Worm (Caenorhabditis elegans): Measurements from ENCODE around the gene ZK1058.3.

The ZK1058.3 gene

ce11 chrIII:3927450-3927849 lies 8.8 kb downstream of the ZK1058.3 start:
- no peak for TF ChIP-seq dao-5 (tag; optimal IDR thresholded peaks at IDR 0.05)
- no peak for TF ChIP-seq W03F9.2 (tag; optimal IDR thresholded peaks at IDR 0.05)
- no peak for TF ChIP-seq him-1 (tag; optimal IDR thresholded peaks at IDR 0.05)

- no peak for TF ChIP-seq dao-5 (tag; optimal IDR thresholded peaks at IDR 0.05)
Measured at ce11 chrIII:3928136-3928535, 9.5 kb downstream of the ZK1058.3 start, which contains the start of gene F37A8.1. Gene F37A8.1 (plus strand): TSS chrIII:3928436.

- TF ChIP-seq W03F9.2 (tag; optimal IDR thresholded peaks at IDR 0.05) (no peak), him-1 (tag; optimal IDR thresholded peaks at IDR 0.05) (no peak), dao-5 (tag; optimal IDR thresholded peaks at IDR 0.05) (no peak)
Measured at ce11 chrIII:3931423-3931822, 12.8 kb downstream of the ZK1058.3 start, which contains the start of gene F37A8.2. Gene F37A8.2 (minus strand): TSS chrIII:3931523.

- TF ChIP-seq W03F9.2 (tag; optimal IDR thresholded peaks at IDR 0.05), result no peak
- no peak for TF ChIP-seq dao-5 (tag; optimal IDR thresholded peaks at IDR 0.05)
Measured at ce11 chrIII:3935808-3936207, 17.1 kb downstream of the ZK1058.3 start, which contains the start of gene npl-10. Gene npl-10 (minus strand): TSS chrIII:3935908.

ce11 chrIII:3952058-3952457 lies 33.4 kb downstream of the ZK1058.3 start:
- no peak for TF ChIP-seq him-1 (tag; optimal IDR thresholded peaks at IDR 0.05)
- no peak for TF ChIP-seq dao-5 (tag; optimal IDR thresholded peaks at IDR 0.05)
- no peak for TF ChIP-seq W03F9.2 (tag; optimal IDR thresholded peaks at IDR 0.05)

- no peak for TF ChIP-seq W03F9.2 (tag; optimal IDR thresholded peaks at IDR 0.05)
- TF ChIP-seq dao-5 (tag; optimal IDR thresholded peaks at IDR 0.05), result no peak
- peak; percentile 26 for TF ChIP-seq him-1 (tag; optimal IDR thresholded peaks at IDR 0.05)
Measured at ce11 chrIII:3953235-3953634, 34.6 kb downstream of the ZK1058.3 start.

- TF ChIP-seq dao-5 (tag; optimal IDR thresholded peaks at IDR 0.05), result no peak
- no peak for TF ChIP-seq him-1 (tag; optimal IDR thresholded peaks at IDR 0.05)
- TF ChIP-seq W03F9.2 (tag; optimal IDR thresholded peaks at IDR 0.05), result no peak
Measured at ce11 chrIII:3954220-3954619, 35.6 kb downstream of the ZK1058.3 start.

- no peak for TF ChIP-seq W03F9.2 (tag; optimal IDR thresholded peaks at IDR 0.05)
- no peak for TF ChIP-seq dao-5 (tag; optimal IDR thresholded peaks at IDR 0.05)
- TF ChIP-seq him-1 (tag; optimal IDR thresholded peaks at IDR 0.05), result no peak
Measured at ce11 chrIII:3954828-3955227, 36.2 kb downstream of the ZK1058.3 start.

ce11 chrIII:3955674-3956073 lies 37.0 kb downstream of the ZK1058.3 start:
- TF ChIP-seq him-1 (tag; optimal IDR thresholded peaks at IDR 0.05), result peak; percentile 39
- TF ChIP-seq dao-5 (tag; optimal IDR thresholded peaks at IDR 0.05), result no peak
- no peak for TF ChIP-seq W03F9.2 (tag; optimal IDR thresholded peaks at IDR 0.05)

ce11 chrIII:3956293-3956692 lies 37.6 kb downstream of the ZK1058.3 start, which contains the start of gene F37A8.5:
Gene F37A8.5 (plus strand): TSS chrIII:3956624.
- TF ChIP-seq him-1 (tag; optimal IDR thresholded peaks at IDR 0.05), result no peak
- no peak for TF ChIP-seq W03F9.2 (tag; optimal IDR thresholded peaks at IDR 0.05)
- no peak for TF ChIP-seq dao-5 (tag; optimal IDR thresholded peaks at IDR 0.05)

- TF ChIP-seq W03F9.2 (tag; optimal IDR thresholded peaks at IDR 0.05), result no peak
- no peak for TF ChIP-seq dao-5 (tag; optimal IDR thresholded peaks at IDR 0.05)
- TF ChIP-seq him-1 (tag; optimal IDR thresholded peaks at IDR 0.05), result no peak
Measured at ce11 chrIII:3957119-3957739, 38.6 kb downstream of the ZK1058.3 start.

ce11 chrIII:3957850-3958249 lies 39.2 kb downstream of the ZK1058.3 start:
- no peak for TF ChIP-seq him-1 (tag; optimal IDR thresholded peaks at IDR 0.05)
- no peak for TF ChIP-seq dao-5 (tag; optimal IDR thresholded peaks at IDR 0.05)
- no peak for TF ChIP-seq W03F9.2 (tag; optimal IDR thresholded peaks at IDR 0.05)

ce11 chrIII:3959206-3959605 lies 40.5 kb downstream of the ZK1058.3 start:
- TF ChIP-seq him-1 (tag; optimal IDR thresholded peaks at IDR 0.05), result no peak

- TF ChIP-seq him-1 (tag; optimal IDR thresholded peaks at IDR 0.05) (no peak), W03F9.2 (tag; optimal IDR thresholded peaks at IDR 0.05) (no peak), dao-5 (tag; optimal IDR thresholded peaks at IDR 0.05) (no peak)
Measured at ce11 chrIII:3959987-3960386, 41.3 kb downstream of the ZK1058.3 start, which contains the start of gene R10E9.3. Gene R10E9.3 (plus strand): TSS chrIII:3960221.

ce11 chrIII:3964237-3964636 lies 45.6 kb downstream of the ZK1058.3 start, which contains the start of gene R10E9.2:
Gene R10E9.2 (minus strand): TSS chrIII:3964337.
- no peak for TF ChIP-seq him-1 (tag; optimal IDR thresholded peaks at IDR 0.05)
- no peak for TF ChIP-seq W03F9.2 (tag; optimal IDR thresholded peaks at IDR 0.05)
- TF ChIP-seq dao-5 (tag; optimal IDR thresholded peaks at IDR 0.05), result no peak
